Worm (Caenorhabditis elegans): Measurements from ENCODE around the gene oac-56.

- TF ChIP-seq nhr-232 (tag; optimal IDR thresholded peaks at IDR 0.05) (no peak), ets-4 (tag; optimal IDR thresholded peaks at IDR 0.05) (no peak)
These were observed 6.8 kb downstream of the oac-56 start, which contains the start of gene srlf-28 for ce11 chrIV:14343756-14344155.

Measured in whole organism, late embryonic.